Fruit fly (Drosophila melanogaster): Measurements from ENCODE around the gene bap.

Gene bap

dm6 chr3R:21349039-21349781, 39.5 kb upstream of the bap start, which contains the start of gene aus (continued):
- peak; percentile 45 for TF ChIP-seq CG2875 (GFP tag; optimal IDR thresholded peaks at IDR 0.05)
- peak; percentile 81 for TF ChIP-seq CG9797 (GFP tag; optimal IDR thresholded peaks at IDR 0.05)
- peak; percentile 17 for TF ChIP-seq scrt (GFP tag; optimal IDR thresholded peaks at IDR 0.05)
- no peak for TF ChIP-seq CG10267 (tag; optimal IDR thresholded peaks at IDR 0.05)
- peak; percentile 38 for TF ChIP-seq nerfin-1 (tag; optimal IDR thresholded peaks at IDR 0.05)
- TF ChIP-seq CG13287 (GFP tag; IDR thresholded peaks at IDR 0.05; ENCODE audit: partially characterized antibody): no peak
- TF ChIP-seq CG15269 (tag; optimal IDR thresholded peaks at IDR 0.05): no peak
- TF ChIP-seq Nf-YA (GFP tag; IDR thresholded peaks at IDR 0.05): no peak
- no peak for TF ChIP-seq peb (GFP tag; IDR thresholded peaks at IDR 0.05)
- no peak for TF ChIP-seq CG7556 (GFP tag; optimal IDR thresholded peaks at IDR 0.05)
- TF ChIP-seq CG3995 (GFP tag; optimal IDR thresholded peaks at IDR 0.05): no peak
- no peak for TF ChIP-seq Ada2b (GFP tag; IDR thresholded peaks at IDR 0.05)
- no peak for TF ChIP-seq jumu (GFP tag; optimal IDR thresholded peaks at IDR 0.05)
- no peak for TF ChIP-seq YL-1 (GFP tag; optimal IDR thresholded peaks at IDR 0.05)
- no peak for TF ChIP-seq CG12942 (GFP tag; optimal IDR thresholded peaks at IDR 0.05)
- TF ChIP-seq NC2α (GFP tag; optimal IDR thresholded peaks at IDR 0.05): no peak
- TF ChIP-seq CG3838 (GFP tag; optimal IDR thresholded peaks at IDR 0.05): no peak
- TF ChIP-seq CG3281 (GFP tag; optimal IDR thresholded peaks at IDR 0.05): no peak
- no peak for TF ChIP-seq CkIIα-i1 (GFP tag; IDR thresholded peaks at IDR 0.05)
- peak; percentile 63 to 78 for TF ChIP-seq Trl (optimal IDR thresholded peaks at IDR 0.05)
- no peak for TF ChIP-seq Trl (GFP tag; optimal IDR thresholded peaks at IDR 0.05)
- TF ChIP-seq Dfd (GFP tag; optimal IDR thresholded peaks at IDR 0.05): no peak
- no peak for TF ChIP-seq ems (GFP tag; optimal IDR thresholded peaks at IDR 0.05)
- TF ChIP-seq mld (GFP tag; IDR thresholded peaks at IDR 0.05; ENCODE audit: partially characterized antibody): no peak
- TF ChIP-seq crp (GFP tag; optimal IDR thresholded peaks at IDR 0.05): peak in 1 of 2 experiments; percentile 2
- TF ChIP-seq fd102C (GFP tag; optimal IDR thresholded peaks at IDR 0.05): peak; percentile 10
- no peak for TF ChIP-seq ranshi (GFP tag; IDR thresholded peaks at IDR 0.05)
- peak; percentile 2 for TF ChIP-seq nau (GFP tag; optimal IDR thresholded peaks at IDR 0.05)
- TF ChIP-seq Nf-YB (GFP tag; optimal IDR thresholded peaks at IDR 0.05): peak; percentile 75
- TF ChIP-seq E2f2 (GFP tag; IDR thresholded peaks at IDR 0.05): no peak
- no peak for TF ChIP-seq Adf1 (GFP tag; IDR thresholded peaks at IDR 0.05)
- peak; percentile 68 for TF ChIP-seq CG34376 (GFP tag; optimal IDR thresholded peaks at IDR 0.05)
- TF ChIP-seq h (optimal IDR thresholded peaks at IDR 0.05): no peak
- TF ChIP-seq pfk (GFP tag; optimal IDR thresholded peaks at IDR 0.05): peak; percentile 25
- TF ChIP-seq Dek (tag; optimal IDR thresholded peaks at IDR 0.05): no peak
- TF ChIP-seq CG10431 (GFP tag; optimal IDR thresholded peaks at IDR 0.05): peak; percentile 37
- no peak for TF ChIP-seq CG9876 (GFP tag; optimal IDR thresholded peaks at IDR 0.05)
- TF ChIP-seq Med (GFP tag): no peak
- no peak for TF ChIP-seq Rx (GFP tag; IDR thresholded peaks at IDR 0.05)
- TF ChIP-seq CG11695 (GFP tag; IDR thresholded peaks at IDR 0.05): no peak
- TF ChIP-seq gcm (GFP tag; optimal IDR thresholded peaks at IDR 0.05): no peak
- TF ChIP-seq nerfin-2 (GFP tag; IDR thresholded peaks at IDR 0.05; ENCODE audit: partially characterized antibody): no peak
- TF ChIP-seq gem (tag; optimal IDR thresholded peaks at IDR 0.05): no peak
- no peak for TF ChIP-seq CG10654 (GFP tag; optimal IDR thresholded peaks at IDR 0.05)
- TF ChIP-seq Hr3 (GFP tag; optimal IDR thresholded peaks at IDR 0.05): no peak
- no peak for TF ChIP-seq HHEX (GFP tag; optimal IDR thresholded peaks at IDR 0.05)
- TF ChIP-seq cad (GFP tag; optimal IDR thresholded peaks at IDR 0.05): no peak
- no peak for TF ChIP-seq otp (GFP tag; IDR thresholded peaks at IDR 0.05)
- TF ChIP-seq CG17385 (GFP tag; optimal IDR thresholded peaks at IDR 0.05): no peak
- TF ChIP-seq Ets65A (GFP tag): peak; percentile 78
- TF ChIP-seq CG30403 (GFP tag; optimal IDR thresholded peaks at IDR 0.05): no peak
